Fruit fly (Drosophila melanogaster): ENCODE measurements around the gene Spn28Da.

The Spn28Da gene

dm6 chr2L:7885952-7886351, 3.0 kb downstream of the Spn28Da start:
- no peak for TF ChIP-seq CG6272 (GFP tag; IDR thresholded peaks at IDR 0.05)
- TF ChIP-seq HLHmδ (GFP tag; optimal IDR thresholded peaks at IDR 0.05) = no peak
- TF ChIP-seq CG16813 (GFP tag; IDR thresholded peaks at IDR 0.05; ENCODE audit: partially characterized antibody) = peak; percentile 69
- TF ChIP-seq CG2129 (GFP tag; IDR thresholded peaks at IDR 0.05; ENCODE audit: partially characterized antibody) = peak; percentile 24; the same call in 1 of the 2 replicates
- TF ChIP-seq CG1602 (GFP tag; optimal IDR thresholded peaks at IDR 0.05) = no peak
- TF ChIP-seq zen2 (GFP tag; IDR thresholded peaks at IDR 0.05; ENCODE audit: partially characterized antibody) = peak; percentile 74; the same call in 2 of the 3 replicates
- no peak for TF ChIP-seq bab2 (GFP tag; optimal IDR thresholded peaks at IDR 0.05)
- TF ChIP-seq BEAF-32 (GFP tag; optimal IDR thresholded peaks at IDR 0.05) = peak; percentile 71
- TF ChIP-seq Atf-2 (GFP tag; optimal IDR thresholded peaks at IDR 0.05) = no peak
- no peak for TF ChIP-seq Myb (GFP tag; optimal IDR thresholded peaks at IDR 0.05)
- TF ChIP-seq CG30020 (tag; optimal IDR thresholded peaks at IDR 0.05) = no peak
- TF ChIP-seq CG13894 (tag; optimal IDR thresholded peaks at IDR 0.05) = no peak
- no peak for TF ChIP-seq CG9215 (GFP tag; IDR thresholded peaks at IDR 0.05)
- no peak for TF ChIP-seq CG3281 (GFP tag; optimal IDR thresholded peaks at IDR 0.05)
- no peak for TF ChIP-seq tup (GFP tag; optimal IDR thresholded peaks at IDR 0.05)
- TF ChIP-seq cwo (GFP tag; optimal IDR thresholded peaks at IDR 0.05) = no peak
- TF ChIP-seq Scr (GFP tag; IDR thresholded peaks at IDR 0.05; ENCODE audit: partially characterized antibody) = peak; percentile 65
- peak; percentile 52; the same call in 2 of the 3 replicates for TF ChIP-seq HLH4C (GFP tag; IDR thresholded peaks at IDR 0.05; ENCODE audit: partially characterized antibody)
- TF ChIP-seq Dll (GFP tag; IDR thresholded peaks at IDR 0.05; ENCODE audit: partially characterized antibody) = peak; percentile 60
- no peak for TF ChIP-seq eyg (GFP tag; optimal IDR thresholded peaks at IDR 0.05)
- no peak for TF ChIP-seq Drgx (GFP tag; IDR thresholded peaks at IDR 0.05)
- no peak for TF ChIP-seq so (GFP tag; IDR thresholded peaks at IDR 0.05)
- no peak for TF ChIP-seq maf-S (GFP tag; optimal IDR thresholded peaks at IDR 0.05)
- no peak for TF ChIP-seq esg (GFP tag; conservative IDR thresholded peaks at IDR 0.05)
- TF ChIP-seq crp (GFP tag; optimal IDR thresholded peaks at IDR 0.05) = peak in 1 of 2 experiments; percentile 18
- TF ChIP-seq pzg (GFP tag; optimal IDR thresholded peaks at IDR 0.05) = peak; percentile 46
- peak; percentile 73 for TF ChIP-seq sna (GFP tag; IDR thresholded peaks at IDR 0.05; ENCODE audit: partially characterized antibody)
- no peak for TF ChIP-seq CG11085 (GFP tag; IDR thresholded peaks at IDR 0.05)
- TF ChIP-seq Nf-YB (GFP tag; optimal IDR thresholded peaks at IDR 0.05) = no peak
- TF ChIP-seq PHDP (tag; optimal IDR thresholded peaks at IDR 0.05) = no peak
- peak; percentile 62 for TF ChIP-seq inv (GFP tag; IDR thresholded peaks at IDR 0.05; ENCODE audit: partially characterized antibody)
- no peak for TF ChIP-seq CG2678 (tag; optimal IDR thresholded peaks at IDR 0.05)
- no peak for TF ChIP-seq Hr51 (GFP tag; optimal IDR thresholded peaks at IDR 0.05)
- peak in 1 of 2 experiments; percentile 92 for TF ChIP-seq Pdp1 (GFP tag; optimal IDR thresholded peaks at IDR 0.05)
- TF ChIP-seq her (GFP tag; optimal IDR thresholded peaks at IDR 0.05) = no peak
- no peak for TF ChIP-seq fd96Cb (tag; optimal IDR thresholded peaks at IDR 0.05)
- no peak for TF ChIP-seq Poxn (GFP tag; IDR thresholded peaks at IDR 0.05)
- no peak for TF ChIP-seq klu (GFP tag; IDR thresholded peaks at IDR 0.05)
- peak; percentile 67 for TF ChIP-seq unc-4 (GFP tag; IDR thresholded peaks at IDR 0.05; ENCODE audit: partially characterized antibody)
- TF ChIP-seq CG31224 (GFP tag; IDR thresholded peaks at IDR 0.05) = no peak
- TF ChIP-seq CG7963 (GFP tag; IDR thresholded peaks at IDR 0.05; ENCODE audit: partially characterized antibody) = peak; percentile 59; the same call in 2 of the 3 replicates
- peak; percentile 66 for TF ChIP-seq CG14860 (GFP tag; IDR thresholded peaks at IDR 0.05; ENCODE audit: partially characterized antibody)
- peak; percentile 81 for TF ChIP-seq amos (GFP tag; IDR thresholded peaks at IDR 0.05; ENCODE audit: partially characterized antibody)
- no peak for TF ChIP-seq CG8924 (tag; optimal IDR thresholded peaks at IDR 0.05)
- no peak for TF ChIP-seq croc (GFP tag; conservative IDR thresholded peaks at IDR 0.05)
- no peak for TF ChIP-seq peb (GFP tag; IDR thresholded peaks at IDR 0.05)
- TF ChIP-seq E2f2 (GFP tag; IDR thresholded peaks at IDR 0.05) = peak; percentile 77
- TF ChIP-seq CG8281 (tag; optimal IDR thresholded peaks at IDR 0.05) = no peak
- no peak for TF ChIP-seq CG11093 (GFP tag; IDR thresholded peaks at IDR 0.05)

All from whole organism, embryonic.